Worm (Caenorhabditis elegans) whole organism, mixed stage, embryonic: Measurements from ENCODE around the gene Y73C8C.10.

ENCODE experiments used
- drap-1 ChIP-seq: fragments of 200-800 bp; sonication (Bioruptor generic); optimal IDR thresholded peaks from 3 replicates; lab custom pipeline; 2018; ENCODE audit warnings: mild to moderate bottlenecking, missing genetic modification characterization, missing compliant biosample characterization
- hlh-1 ChIP-seq: fragments of 150-350 bp; optimal IDR thresholded peaks from 2 replicates; lab custom pipeline; 2014; ENCODE audit warnings: missing biosample characterization, missing genetic modification reagents, missing genetic modification characterization
- lin-13 ChIP-seq: fragments of 150-350 bp; optimal IDR thresholded peaks from 2 replicates; lab custom pipeline; 2014; ENCODE audit warnings: missing biosample characterization, missing genetic modification characterization
- nhr-2 ChIP-seq: fragments of 150-350 bp; optimal IDR thresholded peaks from 2 replicates; lab custom pipeline; 2014; ENCODE audit warnings: missing biosample characterization, missing genetic modification characterization
- tbx-8 ChIP-seq: fragments of 200-800 bp; sonication (Bioruptor generic); optimal IDR thresholded peaks from 2 replicates; lab custom pipeline; 2018; ENCODE audit warnings: mild to moderate bottlenecking, missing genetic modification characterization, moderate library complexity, missing compliant biosample characterization

DNA sequence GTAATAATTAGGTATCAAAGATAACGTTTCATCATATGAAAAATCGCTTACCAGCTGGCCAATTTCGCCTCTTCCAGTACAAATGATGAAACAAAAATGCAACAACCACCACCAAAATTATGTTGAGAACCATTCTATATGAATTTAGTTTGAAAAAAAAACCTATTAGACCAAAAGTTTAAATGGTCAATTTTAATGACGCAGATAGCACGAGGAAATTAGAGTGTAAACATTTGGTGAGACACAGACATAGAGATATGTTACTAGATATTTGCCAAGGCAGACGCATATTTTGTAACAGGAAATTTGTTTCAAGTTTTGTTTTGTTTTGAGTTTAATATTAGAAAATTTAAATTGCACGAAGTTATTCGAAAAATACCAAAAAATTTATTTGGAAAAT lies 33.2 kb downstream of the Y73C8C.10 start, which contains the start of gene cyp-33C9:
- TF ChIP-seq nhr-2, result no peak
- no peak for TF ChIP-seq drap-1 (GFP tag; lab: Kevin White, UChicago)
- no peak for TF ChIP-seq hlh-1
- no peak for TF ChIP-seq lin-13 (tag; lab: Kevin White, UChicago)
- no peak for TF ChIP-seq tbx-8 (GFP tag; lab: Kevin White, UChicago)
